Worm (Caenorhabditis elegans): ENCODE data around the gene T02E9.5.

DNA sequence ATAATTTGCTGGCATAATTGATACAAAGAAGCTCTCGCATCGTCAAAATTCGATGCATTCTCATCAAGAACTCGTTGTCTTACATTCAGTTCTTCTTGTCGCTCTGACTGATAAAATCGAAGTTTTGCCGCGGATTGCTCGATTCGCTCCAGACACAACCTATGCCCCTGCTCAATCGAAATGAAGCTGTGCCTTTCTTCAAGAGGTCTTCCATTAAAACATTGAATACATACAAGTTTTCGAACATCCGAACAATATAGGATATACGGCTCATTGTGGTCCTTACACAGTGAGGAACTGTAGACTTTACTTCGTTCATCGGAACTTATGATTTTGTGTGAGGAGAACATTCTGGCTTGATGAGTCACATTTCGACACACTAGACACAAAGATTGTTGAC, 21.2 kb upstream of the T02E9.5 start:
- TF ChIP-seq ztf-11 (tag; optimal IDR thresholded peaks at IDR 0.05): no peak
- no peak for TF ChIP-seq unc-62 (GFP tag; optimal IDR thresholded peaks at IDR 0.05)
- TF ChIP-seq jun-1 (tag; optimal IDR thresholded peaks at IDR 0.05): no peak
- TF ChIP-seq egl-27 (tag; optimal IDR thresholded peaks at IDR 0.05): no peak
- no peak for TF ChIP-seq R02D3.7 (tag; optimal IDR thresholded peaks at IDR 0.05)
- no peak for TF ChIP-seq ceh-82 (tag; optimal IDR thresholded peaks at IDR 0.05)
- TF ChIP-seq skn-1 (tag; optimal IDR thresholded peaks at IDR 0.05): no peak
- TF ChIP-seq lin-39 (tag; optimal IDR thresholded peaks at IDR 0.05): no peak
- TF ChIP-seq eor-1 (tag; optimal IDR thresholded peaks at IDR 0.05): no peak
- no peak for TF ChIP-seq aly-2 (tag; optimal IDR thresholded peaks at IDR 0.05)
- TF ChIP-seq nhr-12 (tag; optimal IDR thresholded peaks at IDR 0.05): no peak
- TF ChIP-seq nhr-28 (tag; optimal IDR thresholded peaks at IDR 0.05): no peak
- no peak for TF ChIP-seq fos-1 (tag; optimal IDR thresholded peaks at IDR 0.05)
